Worm (Caenorhabditis elegans) whole organism, dauer: ENCODE data around the gene xbx-6.

Experiments used
- unc-62 ChIP-seq: sonication (generic microtip); optimal IDR thresholded peaks from 2 replicates; lab custom pipeline; 2017; ENCODE audit warnings: missing biosample characterization, missing genetic modification reagents, missing genetic modification characterization

The xbx-6 gene

DNA sequence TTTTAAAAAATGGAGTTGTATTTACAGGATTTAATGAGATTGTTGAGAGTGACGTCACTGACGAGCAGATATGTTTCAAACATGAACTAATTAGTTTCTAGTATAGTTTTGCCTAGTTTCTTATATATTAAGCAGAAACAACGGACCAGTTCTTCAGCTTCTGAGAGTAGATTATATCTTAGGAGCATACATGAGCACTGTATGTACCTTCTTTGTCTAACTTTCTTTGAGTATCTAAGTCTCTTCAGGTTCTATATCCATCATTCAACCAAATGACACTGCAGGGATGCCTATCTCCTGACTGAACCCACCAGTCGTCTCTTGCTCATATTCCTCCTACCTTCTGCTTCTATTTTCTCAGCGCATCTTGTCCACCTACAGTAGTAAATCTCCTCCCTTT is 6.1 kb upstream of the xbx-6 start, which contains the start of gene her-1:
TSS of gene her-1 (plus strand) at position 301 of the 400 bp plus-strand sequence.
- no peak for TF ChIP-seq unc-62 (GFP tag; lab: Kevin White, UChicago)

DNA sequence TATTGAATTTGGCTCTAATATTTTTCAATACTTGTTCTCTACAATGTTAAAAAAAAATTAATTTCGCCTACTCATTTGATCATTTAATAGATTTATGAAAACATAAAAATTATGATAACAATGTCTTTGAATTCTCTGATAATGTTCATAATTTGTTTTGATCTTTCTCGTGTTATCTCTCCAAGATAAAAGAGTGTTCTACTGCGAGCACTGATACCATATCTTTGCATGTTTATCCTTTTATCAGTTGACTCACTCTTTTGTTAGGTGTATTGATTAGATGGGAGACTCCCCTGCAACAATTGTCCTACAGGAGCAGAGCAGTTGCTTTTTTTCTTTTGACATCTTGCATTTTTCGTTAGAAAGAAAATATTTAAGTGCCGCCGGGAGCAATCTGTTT is 3.6 kb upstream of the xbx-6 start:
- TF ChIP-seq unc-62 (GFP tag; lab: Kevin White, UChicago) = no peak

DNA sequence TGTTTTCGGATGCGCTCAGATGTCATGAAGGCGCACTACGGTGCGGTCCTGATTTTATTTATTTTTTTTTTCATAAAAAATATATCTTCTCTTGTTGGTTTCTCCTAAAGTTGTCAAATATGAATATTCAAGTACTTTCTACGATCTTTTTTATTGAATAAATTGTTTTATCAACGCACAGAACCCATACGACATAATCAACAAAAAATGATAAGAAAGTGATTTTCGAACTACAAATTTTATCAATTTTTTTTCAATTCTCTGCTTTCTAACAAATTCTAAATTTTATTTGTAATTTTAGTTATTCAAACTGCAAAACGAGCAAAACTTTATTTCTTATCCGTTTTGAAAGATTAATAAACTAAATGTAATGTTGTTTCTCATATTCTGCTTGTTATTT is 994 bp upstream of the xbx-6 start:
- TF ChIP-seq unc-62 (GFP tag; lab: Kevin White, UChicago) = no peak

DNA sequence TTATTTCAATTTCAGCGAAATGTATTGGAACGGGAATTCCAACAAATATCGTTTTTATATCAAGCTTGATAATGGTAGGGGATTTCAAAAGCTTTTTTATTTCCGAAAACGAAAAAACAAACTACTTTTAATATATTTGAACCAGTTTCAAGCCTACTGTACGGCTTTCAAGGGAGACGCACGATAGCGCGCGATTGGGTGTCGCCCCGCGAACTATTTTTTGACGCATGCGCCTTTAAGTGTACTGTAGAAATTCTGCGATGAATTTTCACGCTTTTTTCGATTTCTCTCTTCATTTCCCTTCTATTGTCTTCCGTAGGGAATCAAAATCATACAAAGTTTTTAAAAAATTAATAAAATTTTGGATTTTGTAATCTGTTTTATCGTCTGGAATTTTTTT is 694 bp downstream of the xbx-6 start:
- TF ChIP-seq unc-62 (GFP tag; lab: Kevin White, UChicago) = no peak

DNA sequence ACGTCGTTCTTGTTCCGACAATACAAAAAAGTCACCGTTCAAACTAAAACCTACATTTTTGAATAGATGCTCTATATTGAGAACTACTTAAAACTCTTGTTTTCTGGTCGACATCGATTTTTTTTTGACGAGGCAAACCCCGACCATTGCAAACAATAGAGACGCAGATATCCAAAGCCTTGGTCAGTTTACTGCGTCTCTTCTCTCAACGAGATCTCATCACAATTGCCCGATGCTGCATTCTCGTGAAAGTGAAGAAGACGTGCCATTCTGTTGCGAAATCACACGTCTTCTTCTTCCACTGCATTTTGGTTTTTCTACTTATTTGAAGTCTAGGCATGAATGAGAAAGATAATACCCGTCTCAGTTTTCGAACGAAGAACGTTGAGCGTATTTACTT is 1.5 kb downstream of the xbx-6 start:
- TF ChIP-seq unc-62 (GFP tag; lab: Kevin White, UChicago) = no peak

DNA sequence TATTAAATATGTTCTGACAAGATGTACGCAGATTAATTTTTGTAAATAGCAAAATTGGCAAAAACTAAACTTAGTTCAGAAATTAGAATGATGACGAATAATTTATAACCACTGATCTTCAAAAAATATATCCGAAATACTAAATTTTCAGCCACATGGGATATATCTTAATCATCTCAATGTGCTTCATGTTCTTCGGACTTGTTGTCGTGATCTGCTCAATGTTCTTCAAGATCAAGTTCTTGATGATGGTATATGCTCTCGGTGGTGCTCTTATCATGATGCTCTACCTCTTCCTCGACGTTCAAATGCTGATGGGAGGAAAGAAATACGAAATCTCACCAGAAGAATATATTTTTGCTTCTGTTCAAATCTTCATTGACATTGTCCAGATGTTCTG is 3.7 kb downstream of the xbx-6 start:
- TF ChIP-seq unc-62 (GFP tag; lab: Kevin White, UChicago) = no peak

DNA sequence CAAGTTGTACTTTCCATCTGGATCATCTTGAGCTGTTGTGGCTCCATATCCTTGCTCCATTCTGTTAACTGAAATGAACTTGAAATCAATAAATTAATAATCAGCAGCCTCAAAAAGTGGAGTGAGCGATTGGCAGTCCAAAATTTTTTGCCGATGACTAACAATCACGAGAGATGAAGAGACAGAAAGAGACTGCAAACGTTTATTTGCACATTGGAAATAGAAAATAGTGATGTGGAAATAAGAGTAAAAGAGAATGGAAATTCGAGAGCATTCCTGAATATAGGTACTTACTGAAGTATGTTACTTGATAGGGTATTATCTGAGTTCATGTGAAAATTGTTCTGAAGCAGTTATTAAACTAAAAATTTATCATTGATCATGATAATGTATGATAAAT is 6.9 kb downstream of the xbx-6 start, which contains the start of gene tag-120:
TSS of gene tag-120 (minus strand) at position 68 of the 400 bp plus-strand sequence.
- no peak for TF ChIP-seq unc-62 (GFP tag; lab: Kevin White, UChicago)

DNA sequence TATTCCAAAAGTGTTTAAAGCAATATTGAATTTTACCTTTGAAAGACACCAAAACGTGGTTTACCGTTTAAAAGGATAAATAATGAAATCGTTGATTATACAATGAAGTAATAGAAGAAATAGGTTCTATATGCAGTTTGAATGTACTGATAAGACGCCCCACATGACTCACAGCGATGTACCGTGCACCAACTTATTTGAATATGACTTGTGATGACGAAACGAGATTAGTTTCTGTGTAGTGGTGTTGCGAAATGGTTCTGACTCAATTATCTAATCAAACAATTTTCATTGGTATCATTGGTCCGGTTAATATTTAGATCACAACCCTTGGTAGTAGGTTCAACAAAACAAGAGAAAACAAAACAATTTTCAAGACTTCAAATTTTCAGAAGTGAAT is 8.3 kb downstream of the xbx-6 start:
- TF ChIP-seq unc-62 (GFP tag; lab: Kevin White, UChicago) = no peak

DNA sequence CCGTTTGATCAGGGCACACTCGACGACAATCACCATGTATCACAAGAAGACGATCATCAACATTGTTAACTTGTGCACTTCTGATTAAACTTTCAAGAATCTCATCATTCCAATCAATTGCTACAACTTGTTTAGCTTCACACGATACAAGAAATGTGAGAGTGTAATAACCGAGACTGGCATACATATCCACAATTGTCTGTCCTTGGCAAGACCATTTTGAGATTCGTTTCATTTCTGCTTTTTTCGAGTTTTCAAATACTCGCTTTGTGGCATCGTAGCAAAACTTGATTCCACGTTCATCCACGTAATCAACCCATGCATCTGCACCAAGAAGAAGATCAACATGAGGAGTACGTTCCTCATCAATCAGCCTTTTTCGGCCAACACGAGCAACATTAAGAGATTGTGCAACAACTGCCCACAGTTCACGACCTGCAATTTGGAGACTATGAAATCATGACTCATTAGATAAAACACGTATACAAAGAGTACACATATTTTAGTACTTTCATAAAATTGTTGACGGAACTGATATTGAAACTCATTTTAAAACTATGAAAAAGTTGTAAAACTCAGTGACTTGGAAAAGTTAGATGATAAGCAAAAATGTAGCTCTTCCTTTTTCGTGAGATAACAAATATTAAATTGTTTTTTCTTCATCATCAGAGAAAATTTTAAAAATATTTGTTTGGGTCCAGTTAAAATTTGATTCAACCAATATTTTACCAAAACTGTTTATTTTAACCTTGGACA is 9.7 kb downstream of the xbx-6 start:
- no peak for TF ChIP-seq unc-62 (GFP tag; lab: Kevin White, UChicago)

DNA sequence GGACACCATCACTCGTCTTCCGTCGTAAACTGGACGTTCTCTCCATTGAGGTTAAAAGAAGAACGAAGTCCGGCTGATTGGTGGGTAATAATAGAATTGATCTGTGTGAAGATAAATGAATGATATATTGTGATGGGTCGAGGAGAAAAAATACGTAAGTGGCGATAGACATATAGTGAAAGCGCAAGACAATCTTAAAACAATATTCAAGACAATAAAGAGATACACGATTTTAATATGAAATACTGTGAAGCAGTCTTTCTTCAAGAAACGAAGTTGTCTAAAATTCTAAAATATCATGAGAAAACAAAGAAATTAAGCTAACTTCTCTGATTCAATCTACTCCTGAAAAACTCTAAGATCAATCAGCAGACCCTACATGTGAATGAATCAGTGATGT is 10.7 kb downstream of the xbx-6 start, which contains the start of gene F40F9.10:
TSS of gene F40F9.10 (minus strand) at position 101 of the 400 bp plus-strand sequence.
- no peak for TF ChIP-seq unc-62 (GFP tag; lab: Kevin White, UChicago)

DNA sequence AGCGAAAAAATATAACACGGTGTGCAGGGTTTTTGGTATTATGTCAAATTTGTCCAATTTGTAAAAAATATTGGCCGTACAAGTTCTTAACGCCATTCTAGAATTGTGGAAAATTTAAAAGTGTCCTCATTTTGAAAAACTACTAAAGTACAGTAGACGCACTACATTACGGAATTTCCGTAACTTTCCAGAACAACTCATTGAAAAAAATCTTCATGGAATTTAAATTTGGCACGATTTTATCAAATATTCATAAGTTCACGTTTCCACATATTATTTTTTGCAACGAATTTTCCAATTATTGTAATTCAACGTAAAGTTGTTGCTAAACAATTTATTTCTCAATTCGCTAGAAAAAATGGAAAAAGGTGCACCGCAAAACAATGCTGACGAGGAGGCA is 12.1 kb downstream of the xbx-6 start, which contains the start of gene F40F9.3:
TSS of gene F40F9.3 (plus strand) at position 301 of the 400 bp plus-strand sequence.
- TF ChIP-seq unc-62 (GFP tag; lab: Kevin White, UChicago) = no peak

DNA sequence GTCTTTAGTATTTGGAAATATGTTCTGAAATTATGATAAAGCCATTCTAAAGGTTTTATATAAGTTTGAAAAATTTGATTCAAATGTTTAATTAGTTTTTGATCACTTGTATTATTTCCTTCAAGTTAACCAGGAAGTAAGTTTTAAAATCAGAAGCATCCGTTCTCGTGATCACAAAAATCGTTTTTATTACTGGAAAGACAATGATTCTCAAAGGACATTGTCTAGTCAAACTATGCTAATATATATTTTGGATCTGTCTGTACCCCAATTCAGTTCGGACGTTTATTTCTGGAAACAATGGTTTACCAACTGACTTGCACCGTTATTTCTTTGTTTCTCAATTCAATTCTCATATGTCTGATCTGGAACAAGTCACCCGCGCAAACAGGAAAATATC is 13.5 kb downstream of the xbx-6 start, which contains the start of gene str-188:
TSS of gene str-188 (plus strand) at position 301 of the 400 bp plus-strand sequence.
- TF ChIP-seq unc-62 (GFP tag; lab: Kevin White, UChicago) = no peak

DNA sequence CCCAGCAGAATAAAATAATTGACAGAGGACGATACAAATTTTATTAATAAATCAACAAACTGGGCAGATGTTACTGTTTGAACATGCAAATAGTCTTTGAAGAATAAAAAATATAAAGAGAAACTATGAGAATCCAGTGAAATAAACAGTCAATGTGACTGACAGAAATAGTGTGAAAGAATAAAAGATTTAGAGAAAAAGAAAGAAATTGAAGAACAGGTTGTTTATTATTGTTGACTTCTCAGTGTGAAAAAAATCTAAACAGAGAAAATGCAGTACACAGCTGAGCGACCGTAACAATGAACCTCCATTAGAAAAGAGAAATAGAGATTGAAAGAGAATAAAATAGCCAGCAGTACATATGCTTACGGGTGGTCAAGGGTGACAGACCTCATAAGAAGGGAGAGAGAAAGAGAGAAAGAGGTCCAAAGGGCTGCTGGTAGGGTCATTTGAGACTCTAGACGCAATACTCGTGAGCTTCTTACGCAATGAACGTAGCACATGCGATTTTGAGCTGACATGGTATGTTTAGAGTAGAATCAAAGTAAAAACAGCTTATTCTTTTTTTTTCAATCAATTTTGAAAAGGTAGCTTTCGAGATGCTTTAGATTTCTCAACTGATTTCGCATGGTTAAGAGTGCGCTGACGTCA is 21.3 kb downstream of the xbx-6 start, which contains the start of gene slcr-46.3:
TSS of gene slcr-46.3 (minus strand) at position 86 of the 651 bp plus-strand sequence.
- TF ChIP-seq unc-62 (GFP tag; lab: Kevin White, UChicago) = no peak

DNA sequence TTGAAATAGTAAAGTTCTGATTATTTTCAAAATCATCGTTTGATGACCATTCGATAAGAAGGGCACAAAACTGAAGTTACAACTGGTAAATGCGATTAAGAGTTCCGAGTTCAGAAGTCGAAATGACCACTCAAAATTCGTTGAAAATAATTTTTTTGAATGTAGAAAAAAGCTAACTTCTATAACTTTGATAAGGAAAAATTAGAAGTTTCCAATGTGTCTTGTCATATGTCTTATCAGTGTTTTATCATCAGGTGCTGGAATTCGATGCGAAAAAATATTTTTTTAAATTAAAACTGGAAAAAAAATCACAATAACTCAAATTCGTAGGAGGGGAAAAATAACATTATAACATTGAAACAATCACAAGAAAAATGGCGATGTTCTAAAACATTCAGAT is 22.9 kb downstream of the xbx-6 start:
- TF ChIP-seq unc-62 (GFP tag; lab: Kevin White, UChicago) = no peak

DNA sequence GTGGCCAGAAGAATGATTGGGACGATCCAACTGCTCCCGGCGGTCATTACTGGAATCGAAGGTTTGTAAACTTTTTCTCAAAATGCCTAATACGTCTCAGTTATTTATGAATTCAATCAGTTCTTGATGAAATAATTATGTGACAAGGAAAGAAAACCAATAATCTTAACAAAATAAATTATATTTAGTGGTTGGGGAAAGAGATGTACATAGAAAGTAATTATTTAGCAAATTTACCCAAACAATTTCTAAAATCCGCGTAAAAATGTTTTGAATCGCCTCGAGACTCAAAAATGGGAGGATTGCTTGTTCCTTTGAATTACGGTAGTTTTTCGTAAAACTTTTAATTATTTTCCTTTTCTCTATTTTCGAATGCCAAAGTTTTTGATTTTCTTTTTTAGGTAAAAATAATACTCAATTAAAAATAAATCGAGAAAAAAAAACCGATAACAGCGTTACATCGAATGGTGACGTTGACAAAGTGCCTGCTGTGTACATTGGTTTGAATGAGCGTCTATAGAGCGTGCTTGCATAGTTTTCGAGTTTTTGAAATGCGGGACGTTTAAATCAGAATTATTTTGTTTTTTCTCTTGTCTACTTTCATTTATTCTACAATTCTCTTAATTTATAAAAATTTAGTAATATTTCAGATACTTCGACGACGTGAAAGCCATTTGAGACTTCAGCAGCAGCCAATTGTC is 26.8 kb downstream of the xbx-6 start, which contains the start of the genes aagr-3 and drap-1:
TSS of gene aagr-3 (minus strand) at position 51 of the 701 bp plus-strand sequence.
TSS of gene drap-1 (plus strand) at position 645 of the 701 bp plus-strand sequence.
- no peak for TF ChIP-seq unc-62 (GFP tag; lab: Kevin White, UChicago)
